Worm (Caenorhabditis elegans) whole organism, midembryonic: ENCODE results near the gene srj-9.

ENCODE experiments used
- T22C8.4 ChIP-seq: fragments of 200-800 bp; sonication (Bioruptor generic); IDR thresholded peaks from 2 replicates; pipeline ENCODE4 v1.3.6; 2022; ENCODE audit warnings: missing genetic modification characterization, missing compliant biosample characterization
- cog-1 ChIP-seq: sonication (generic microtip); optimal IDR thresholded peaks from 2 replicates; lab custom pipeline; 2016; ENCODE audit warnings: missing genetic modification characterization, missing compliant biosample characterization
- flt-1 ChIP-seq: fragments of 200-800 bp; sonication (Bioruptor generic); IDR thresholded peaks from 2 replicates; pipeline ENCODE4 v1.3.6; 2022; ENCODE audit warnings: missing genetic modification characterization, missing compliant biosample characterization
- klf-2 ChIP-seq: fragments of 200-800 bp; sonication (Bioruptor generic); conservative IDR thresholded peaks from 2 replicates; pipeline ENCODE4 v1.3.6; 2022; ENCODE audit warnings: missing genetic modification reagents, missing genetic modification characterization, missing compliant biosample characterization
- med-1 ChIP-seq: sonication (generic microtip); optimal IDR thresholded peaks from 2 replicates; lab custom pipeline; 2017; ENCODE audit warnings: missing genetic modification characterization, mild to moderate bottlenecking, missing compliant biosample characterization, antibody characterized with exemption, missing genetic modification reagents; ENCODE audit not compliant: insufficient read depth
- ref-1 ChIP-seq: fragments of 200-800 bp; sonication (Bioruptor generic); conservative IDR thresholded peaks from 2 replicates; pipeline ENCODE4 v1.3.6; 2022; ENCODE audit warnings: missing genetic modification reagents, missing genetic modification characterization, missing compliant biosample characterization
- tab-1 ChIP-seq: fragments of 200-800 bp; sonication (Bioruptor generic); IDR thresholded peaks from 2 replicates; pipeline ENCODE4 v1.3.6; 2022; ENCODE audit warnings: missing genetic modification characterization, missing compliant biosample characterization
- ztf-23 ChIP-seq: fragments of 200-800 bp; sonication (Bioruptor generic); IDR thresholded peaks from 2 replicates; pipeline ENCODE4 v1.3.6; 2022; ENCODE audit warnings: missing genetic modification reagents, missing genetic modification characterization, missing compliant biosample characterization
- ztf-29 ChIP-seq: fragments of 200-800 bp; sonication (Bioruptor generic); IDR thresholded peaks from 2 replicates; pipeline ENCODE4 v1.3.6; 2022; ENCODE audit warnings: missing genetic modification reagents, missing genetic modification characterization, missing compliant biosample characterization

Gene srj-9

ce11 chrV:3410098-3410570 lies 21.6 kb upstream of the srj-9 start, which contains the start of gene arrd-22:
Gene arrd-22, plus strand, starts transcription at chrV:3410520.
- no peak for TF ChIP-seq tab-1 (GFP tag; lab: Robert Waterston, UW)
- no peak for TF ChIP-seq med-1 (GFP tag; lab: Kevin White, UChicago)

ce11 chrV:3413010-3413409 lies 18.7 kb upstream of the srj-9 start, which contains the start of gene txt-11:
Gene txt-11, plus strand, starts transcription at chrV:3413310.
- TF ChIP-seq ztf-29, result no peak
- no peak for TF ChIP-seq cog-1 (tag; lab: Kevin White, UChicago)
- no peak for TF ChIP-seq ztf-23
- no peak for TF ChIP-seq tab-1 (GFP tag; lab: Robert Waterston, UW)
- no peak for TF ChIP-seq med-1 (GFP tag; lab: Kevin White, UChicago)
- TF ChIP-seq ref-1 (GFP tag; lab: Robert Waterston, UW), result no peak
- TF ChIP-seq T22C8.4 (GFP tag; lab: Robert Waterston, UW), result no peak

- no peak for TF ChIP-seq cog-1 (tag; lab: Kevin White, UChicago)
- no peak for TF ChIP-seq med-1 (GFP tag; lab: Kevin White, UChicago)
- TF ChIP-seq ztf-23, result no peak
- TF ChIP-seq ref-1 (GFP tag; lab: Robert Waterston, UW), result no peak
- TF ChIP-seq T22C8.4 (GFP tag; lab: Robert Waterston, UW), result no peak
- TF ChIP-seq flt-1, result no peak
- TF ChIP-seq klf-2 (GFP tag; lab: Robert Waterston, UW), result no peak
- no peak for TF ChIP-seq ztf-29
- TF ChIP-seq tab-1 (GFP tag; lab: Robert Waterston, UW), result no peak
These were observed 13.8 kb upstream of the srj-9 start, which contains the start of gene T20D4.3 for ce11 chrV:3417928-3418327. Gene T20D4.3, plus strand, starts transcription at chrV:3418228.

- TF ChIP-seq T22C8.4 (GFP tag; lab: Robert Waterston, UW), result no peak
- no peak for TF ChIP-seq ztf-29
- TF ChIP-seq klf-2 (GFP tag; lab: Robert Waterston, UW), result no peak
- TF ChIP-seq flt-1, result no peak
- TF ChIP-seq ref-1 (GFP tag; lab: Robert Waterston, UW), result no peak
- no peak for TF ChIP-seq ztf-23
- TF ChIP-seq med-1 (GFP tag; lab: Kevin White, UChicago), result no peak
- no peak for TF ChIP-seq tab-1 (GFP tag; lab: Robert Waterston, UW)
- TF ChIP-seq cog-1 (tag; lab: Kevin White, UChicago), result no peak
These were observed 7.4 kb upstream of the srj-9 start, which contains the start of gene srab-21 for ce11 chrV:3424341-3424740. Gene srab-21, minus strand, starts transcription at chrV:3424441.

- TF ChIP-seq ztf-29 (no peak), med-1 (GFP tag; lab: Kevin White, UChicago) (no peak), klf-2 (GFP tag; lab: Robert Waterston, UW) (no peak), flt-1 (no peak), tab-1 (GFP tag; lab: Robert Waterston, UW) (no peak), ref-1 (GFP tag; lab: Robert Waterston, UW) (no peak), cog-1 (tag; lab: Kevin White, UChicago) (no peak), T22C8.4 (GFP tag; lab: Robert Waterston, UW) (no peak), ztf-23 (no peak)
These were observed 5.7 kb upstream of the srj-9 start, which contains the start of gene srab-22 for ce11 chrV:3426076-3426475. Gene srab-22, plus strand, starts transcription at chrV:3426376.

ce11 chrV:3428697-3429096 lies 3.0 kb upstream of the srj-9 start, which contains the start of gene srab-20:
Gene srab-20, plus strand, starts transcription at chrV:3428997.
- TF ChIP-seq T22C8.4 (GFP tag; lab: Robert Waterston, UW) (no peak), ztf-23 (no peak), med-1 (GFP tag; lab: Kevin White, UChicago) (no peak), flt-1 (no peak), klf-2 (GFP tag; lab: Robert Waterston, UW) (no peak), ztf-29 (no peak)

ce11 chrV:3442609-3443008 lies 10.9 kb downstream of the srj-9 start:
- TF ChIP-seq ztf-23 (no peak), ref-1 (GFP tag; lab: Robert Waterston, UW) (no peak), T22C8.4 (GFP tag; lab: Robert Waterston, UW) (no peak), klf-2 (GFP tag; lab: Robert Waterston, UW) (no peak), tab-1 (GFP tag; lab: Robert Waterston, UW) (no peak), ztf-29 (no peak)

ce11 chrV:3444777-3445089 lies 13.0 kb downstream of the srj-9 start, which contains the start of gene cfz-2:
Gene cfz-2, minus strand, starts transcription at chrV:3444877.
- TF ChIP-seq T22C8.4 (GFP tag; lab: Robert Waterston, UW), result no peak
- no peak for TF ChIP-seq cog-1 (tag; lab: Kevin White, UChicago)
- no peak for TF ChIP-seq med-1 (GFP tag; lab: Kevin White, UChicago)
- TF ChIP-seq ztf-29, result no peak
- TF ChIP-seq tab-1 (GFP tag; lab: Robert Waterston, UW), result no peak
- TF ChIP-seq ref-1 (GFP tag; lab: Robert Waterston, UW), result no peak
- TF ChIP-seq flt-1, result no peak
- TF ChIP-seq klf-2 (GFP tag; lab: Robert Waterston, UW), result no peak
- TF ChIP-seq ztf-23, result no peak

ce11 chrV:3445090-3445832 lies 13.5 kb downstream of the srj-9 start:
- TF ChIP-seq klf-2 (GFP tag; lab: Robert Waterston, UW) (no peak), ref-1 (GFP tag; lab: Robert Waterston, UW) (no peak), cog-1 (tag; lab: Kevin White, UChicago) (no peak), flt-1 (no peak), tab-1 (GFP tag; lab: Robert Waterston, UW) (no peak), ztf-29 (no peak), T22C8.4 (GFP tag; lab: Robert Waterston, UW) (no peak), med-1 (GFP tag; lab: Kevin White, UChicago) (no peak), ztf-23 (no peak)
